Fruit fly (Drosophila melanogaster) whole organism, embryonic: Measurements from ENCODE around the gene Ae2.

ENCODE experiments used
- CG10147 ChIP-seq: fragments of 200-800 bp; sonication (Bioruptor generic); optimal IDR thresholded peaks from 2 replicates; lab custom pipeline; 2019; ENCODE audit warnings: missing biosample characterization, mild to moderate bottlenecking, missing genetic modification characterization, moderate library complexity
- CG17359 ChIP-seq: fragments of 200-800 bp; sonication (Bioruptor generic); optimal IDR thresholded peaks from 3 replicates; lab custom pipeline; 2018; ENCODE audit warnings: missing biosample characterization, mild to moderate bottlenecking, missing genetic modification characterization, moderate library complexity
- CG2116 ChIP-seq: fragments of 200-800 bp; sonication (Bioruptor generic); optimal IDR thresholded peaks from 3 replicates; lab custom pipeline; 2018; ENCODE audit warnings: missing biosample characterization, mild to moderate bottlenecking, missing genetic modification characterization
- Meics ChIP-seq: fragments of 200-800 bp; sonication (Bioruptor generic); optimal IDR thresholded peaks from 2 replicates; lab custom pipeline; 2017; ENCODE audit warnings: missing biosample characterization, mild to moderate bottlenecking, missing genetic modification characterization
- ase ChIP-seq: fragments of 200-800 bp; sonication (Bioruptor generic); IDR thresholded peaks from 3 replicates; pipeline ENCODE4 v1.3.6; 2022; ENCODE audit warnings: missing biosample characterization, missing genetic modification characterization
- az2 ChIP-seq: fragments of 200-800 bp; sonication (Bioruptor generic); optimal IDR thresholded peaks from 3 replicates; lab custom pipeline; 2016; ENCODE audit warnings: missing biosample characterization, missing genetic modification characterization
- crol ChIP-seq: fragments of 200-800 bp; sonication (Bioruptor generic); IDR thresholded peaks from 2 replicates; pipeline ENCODE4 v1.3.6; 2022; ENCODE audit warnings: missing biosample characterization, missing genetic modification characterization
- ham ChIP-seq: fragments of 200-800 bp; sonication (Bioruptor generic); IDR thresholded peaks from 2 replicates; pipeline ENCODE4 v1.3.6; 2022; ENCODE audit warnings: missing biosample characterization, missing genetic modification characterization
- shn ChIP-seq: fragments of 200-800 bp; sonication (Bioruptor generic); optimal IDR thresholded peaks from 3 replicates; lab custom pipeline; 2016; ENCODE audit warnings: missing biosample characterization, missing genetic modification characterization
- wor ChIP-seq: fragments of 200-800 bp; sonication (Bioruptor generic); IDR thresholded peaks from 2 replicates; pipeline ENCODE4 v1.3.6; 2022; ENCODE audit warnings: missing biosample characterization, missing genetic modification characterization
- z ChIP-seq: fragments of 200-800 bp; sonication (Bioruptor generic); IDR thresholded peaks from 3 replicates; pipeline ENCODE4 v1.3.6; 2022; ENCODE audit warnings: missing biosample characterization, missing genetic modification characterization

DNA sequence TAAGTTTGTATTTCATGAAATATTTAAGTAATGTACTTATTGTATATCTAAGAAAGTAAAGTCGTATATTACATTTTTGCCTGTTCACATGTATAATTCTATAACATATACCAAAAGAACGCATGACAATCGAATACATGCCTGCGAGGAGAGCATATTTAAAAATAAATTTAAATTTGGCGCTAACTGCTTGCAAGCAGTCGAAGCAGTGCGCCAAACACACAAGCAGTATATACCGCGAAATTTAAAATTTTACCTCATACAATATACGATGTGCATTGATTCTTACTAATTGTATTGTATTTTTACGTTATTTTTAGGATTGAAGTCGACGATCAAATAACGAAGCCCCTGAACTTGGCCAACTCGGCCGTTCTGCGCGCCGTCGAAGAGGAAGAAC, 60.9 kb downstream of the Ae2 start:
- TF ChIP-seq az2 = no peak
- no peak for TF ChIP-seq z (GFP tag; lab: Robert Waterston, UW)
- TF ChIP-seq ase = no peak
- TF ChIP-seq ham (GFP tag; lab: Robert Waterston, UW) = no peak
- TF ChIP-seq CG17359 = no peak
- TF ChIP-seq Meics (GFP tag; lab: Kevin White, UChicago) = no peak
- no peak for TF ChIP-seq CG10147
- TF ChIP-seq crol (GFP tag; lab: Robert Waterston, UW) = no peak
- TF ChIP-seq shn = no peak
- no peak for TF ChIP-seq CG2116 (GFP tag; lab: Kevin White, UChicago)
- TF ChIP-seq wor (GFP tag; lab: Robert Waterston, UW) = no peak
